Fruit fly (Drosophila melanogaster) whole organism, embryonic: ENCODE data around the gene Tep4.
A peak's percentile ranks its signal among the peaks of the same experiment; 100 is the strongest.

ENCODE experiments used
- Abd-B ChIP-seq: fragments of 200-800 bp; sonication (Bioruptor generic); optimal IDR thresholded peaks from 2 replicates; lab custom pipeline; 2018; ENCODE audit warnings: missing biosample characterization, mild to moderate bottlenecking, missing genetic modification characterization, moderate library complexity
- Antp ChIP-seq: fragments of 200-800 bp; sonication (Bioruptor generic); optimal IDR thresholded peaks from 3 replicates; lab custom pipeline; 2016; ENCODE audit warnings: missing biosample characterization, missing genetic modification characterization
- Bgb ChIP-seq: fragments of 200-800 bp; sonication (Bioruptor generic); IDR thresholded peaks from 2 replicates; pipeline ENCODE4 v1.3.6; 2022; ENCODE audit warnings: missing biosample characterization, missing genetic modification characterization; ENCODE audit not compliant: partially characterized antibody
- BtbVII ChIP-seq: fragments of 200-800 bp; sonication (Bioruptor generic); optimal IDR thresholded peaks from 3 replicates; lab custom pipeline; 2017; ENCODE audit warnings: missing biosample characterization, mild to moderate bottlenecking, missing genetic modification characterization
- CG10209 ChIP-seq: fragments of 200-800 bp; sonication (Bioruptor generic); optimal IDR thresholded peaks from 3 replicates; lab custom pipeline; 2017; ENCODE audit warnings: missing biosample characterization, mild to moderate bottlenecking, missing genetic modification characterization, missing genetic modification reagents
- CG10366 ChIP-seq: fragments of 200-800 bp; sonication (Bioruptor generic); IDR thresholded peaks from 2 replicates; pipeline ENCODE4 v1.3.6; 2022; ENCODE audit warnings: missing biosample characterization, missing genetic modification characterization
- CG13424 ChIP-seq: fragments of 200-800 bp; sonication (Bioruptor generic); optimal IDR thresholded peaks from 2 replicates; lab custom pipeline; 2019; ENCODE audit warnings: missing biosample characterization, mild to moderate bottlenecking, missing genetic modification characterization, moderate library complexity
- CG16813 ChIP-seq: fragments of 200-800 bp; sonication (Bioruptor generic); IDR thresholded peaks from 3 replicates; pipeline ENCODE4 v1.3.6; 2022; ENCODE audit warnings: missing biosample characterization, missing genetic modification characterization; ENCODE audit not compliant: partially characterized antibody
- CG16863 ChIP-seq: fragments of 200-800 bp; sonication (Bioruptor generic); optimal IDR thresholded peaks from 3 replicates; lab custom pipeline; 2016; ENCODE audit warnings: missing biosample characterization, missing genetic modification characterization
- CG17359 ChIP-seq: fragments of 200-800 bp; sonication (Bioruptor generic); optimal IDR thresholded peaks from 3 replicates; lab custom pipeline; 2018; ENCODE audit warnings: missing biosample characterization, mild to moderate bottlenecking, missing genetic modification characterization, moderate library complexity
- CG2116 ChIP-seq: fragments of 200-800 bp; sonication (Bioruptor generic); optimal IDR thresholded peaks from 3 replicates; lab custom pipeline; 2018; ENCODE audit warnings: missing biosample characterization, mild to moderate bottlenecking, missing genetic modification characterization
- CG31365 ChIP-seq: fragments of 200-800 bp; sonication (Bioruptor generic); optimal IDR thresholded peaks from 2 replicates; lab custom pipeline; 2018; ENCODE audit warnings: missing biosample characterization, mild to moderate bottlenecking, missing genetic modification characterization
- CG4360 ChIP-seq: fragments of 200-800 bp; sonication (Bioruptor generic); IDR thresholded peaks from 2 replicates; pipeline ENCODE4 v1.3.6; 2022; ENCODE audit warnings: missing biosample characterization, missing genetic modification characterization
- CG6254 ChIP-seq: fragments of 200-800 bp; sonication (Bioruptor generic); optimal IDR thresholded peaks from 3 replicates; lab custom pipeline; 2017; ENCODE audit warnings: mild to moderate bottlenecking, missing biosample characterization, missing genetic modification reagents, missing genetic modification characterization
- CG6689 ChIP-seq: fragments of 200-800 bp; sonication (Bioruptor generic); IDR thresholded peaks from 2 replicates; pipeline ENCODE4 v1.3.6; 2022; ENCODE audit warnings: missing biosample characterization, missing genetic modification characterization
- CG6791 ChIP-seq: fragments of 200-800 bp; sonication (Bioruptor generic); IDR thresholded peaks from 3 replicates; pipeline ENCODE4 v1.3.6; 2022; ENCODE audit warnings: missing biosample characterization, missing genetic modification characterization; ENCODE audit not compliant: partially characterized antibody
- CG6854 ChIP-seq: fragments of 200-800 bp; sonication (Bioruptor generic); optimal IDR thresholded peaks from 3 replicates; lab custom pipeline; 2017; ENCODE audit warnings: missing biosample characterization, mild to moderate bottlenecking, missing genetic modification characterization
- CG9437 ChIP-seq: fragments of 200-800 bp; sonication (Bioruptor generic); optimal IDR thresholded peaks from 2 replicates; lab custom pipeline; 2018; ENCODE audit warnings: missing biosample characterization, mild to moderate bottlenecking, missing genetic modification characterization
- D19B ChIP-seq: fragments of 200-800 bp; sonication (Bioruptor generic); optimal IDR thresholded peaks from 2 replicates; lab custom pipeline; 2017; ENCODE audit warnings: missing biosample characterization, mild to moderate bottlenecking, missing genetic modification characterization
- Doc2 ChIP-seq: fragments of 200-800 bp; sonication (Bioruptor generic); IDR thresholded peaks from 2 replicates; pipeline ENCODE4 v1.3.6; 2022; ENCODE audit warnings: missing biosample characterization, missing genetic modification characterization
- Hr39 ChIP-seq: fragments of >200 bp; optimal IDR thresholded peaks from 2 replicates; lab custom pipeline; 2017
- Hr78 ChIP-seq, 2 experiments: fragments of 200-800 bp in 1 of 2; fragments of >200 bp in 1 of 2; sonication (Bioruptor generic) in 1 of 2; optimal IDR thresholded peaks; 2 replicates each; lab custom pipeline; 2017 to 2019; ENCODE audit warnings: missing biosample characterization in 2 of 2, missing genetic modification characterization in 2 of 2, mild to moderate bottlenecking in 1 of 2, moderate library complexity in 1 of 2
- Meics ChIP-seq: fragments of 200-800 bp; sonication (Bioruptor generic); optimal IDR thresholded peaks from 2 replicates; lab custom pipeline; 2017; ENCODE audit warnings: missing biosample characterization, mild to moderate bottlenecking, missing genetic modification characterization
- Nf-YB ChIP-seq: fragments of 200-800 bp; sonication (Bioruptor generic); optimal IDR thresholded peaks from 3 replicates; lab custom pipeline; 2019; ENCODE audit warnings: missing biosample characterization, mild to moderate bottlenecking, missing genetic modification characterization, moderate library complexity
- PHDP ChIP-seq: fragments of 200-800 bp; sonication (Bioruptor generic); optimal IDR thresholded peaks from 3 replicates; lab custom pipeline; 2018; ENCODE audit warnings: missing biosample characterization, mild to moderate bottlenecking, missing genetic modification characterization, moderate library complexity
- Rx ChIP-seq: fragments of 200-800 bp; sonication (Bioruptor generic); IDR thresholded peaks from 2 replicates; pipeline ENCODE4 v1.3.6; 2022; ENCODE audit warnings: missing biosample characterization, missing genetic modification characterization
- Six4 ChIP-seq: fragments of 200-800 bp; sonication (Bioruptor generic); optimal IDR thresholded peaks from 2 replicates; lab custom pipeline; 2016; ENCODE audit warnings: missing biosample characterization, missing genetic modification characterization
- Trl ChIP-seq, 3 experiments: fragments of >200 bp in 2 of 3; fragments of 200-800 bp in 1 of 3; sonication (Bioruptor generic) in 1 of 3; optimal IDR thresholded peaks; 2 replicates in 1 of 3; 3 replicates in 2 of 3; lab custom pipeline; 2016 to 2017; ENCODE audit warnings: missing biosample characterization in 1 of 3, missing genetic modification characterization in 1 of 3
- YL-1 ChIP-seq: fragments of 200-800 bp; sonication (Bioruptor generic); optimal IDR thresholded peaks from 3 replicates; lab custom pipeline; 2017; ENCODE audit warnings: missing biosample characterization, mild to moderate bottlenecking, missing genetic modification characterization
- abd-A ChIP-seq: fragments of 200-800 bp; sonication (Bioruptor generic); optimal IDR thresholded peaks from 3 replicates; lab custom pipeline; 2019; ENCODE audit warnings: missing biosample characterization, mild to moderate bottlenecking, missing genetic modification characterization, moderate library complexity
- aop ChIP-seq: fragments of 200-800 bp; sonication (Bioruptor generic); IDR thresholded peaks from 2 replicates; pipeline ENCODE4 v1.3.6; 2022; ENCODE audit warnings: missing biosample characterization, missing genetic modification characterization
- az2 ChIP-seq: fragments of 200-800 bp; sonication (Bioruptor generic); optimal IDR thresholded peaks from 3 replicates; lab custom pipeline; 2016; ENCODE audit warnings: missing biosample characterization, missing genetic modification characterization
- btn ChIP-seq: fragments of 200-800 bp; sonication (Bioruptor generic); optimal IDR thresholded peaks from 2 replicates; lab custom pipeline; 2016; ENCODE audit warnings: missing biosample characterization, missing genetic modification characterization
- cg ChIP-seq: fragments of 200-800 bp; sonication (Bioruptor generic); optimal IDR thresholded peaks from 3 replicates; lab custom pipeline; 2019; ENCODE audit warnings: missing biosample characterization, mild to moderate bottlenecking, missing genetic modification characterization, moderate library complexity
- chif ChIP-seq, 2 experiments: fragments of 200-800 bp; sonication (Bioruptor generic); optimal IDR thresholded peaks; 3 replicates each; lab custom pipeline; 2016; ENCODE audit warnings: missing biosample characterization in 2 of 2, missing genetic modification characterization in 2 of 2
- cwo ChIP-seq: fragments of 200-800 bp; sonication (Bioruptor generic); optimal IDR thresholded peaks from 3 replicates; lab custom pipeline; 2017; ENCODE audit warnings: missing biosample characterization, missing genetic modification characterization, mild to moderate bottlenecking, moderate library complexity, missing genetic modification reagents
- disco-r ChIP-seq: fragments of 200-800 bp; sonication (Bioruptor generic); optimal IDR thresholded peaks from 2 replicates; lab custom pipeline; 2016; ENCODE audit warnings: missing biosample characterization, missing genetic modification characterization
- fd96Cb ChIP-seq: fragments of 200-800 bp; sonication (Bioruptor generic); optimal IDR thresholded peaks from 2 replicates; lab custom pipeline; 2018; ENCODE audit warnings: missing biosample characterization, mild to moderate bottlenecking, missing genetic modification characterization, moderate library complexity
- fu2 ChIP-seq: fragments of 200-800 bp; sonication (Bioruptor generic); optimal IDR thresholded peaks from 2 replicates; lab custom pipeline; 2016; ENCODE audit warnings: missing biosample characterization, missing genetic modification characterization
- hbn ChIP-seq: fragments of 200-800 bp; sonication (Bioruptor generic); IDR thresholded peaks from 2 replicates; pipeline ENCODE4 v1.3.6; 2022; ENCODE audit warnings: missing biosample characterization, missing genetic modification characterization; ENCODE audit not compliant: partially characterized antibody
- kay ChIP-seq: fragments of 200-800 bp; sonication (Bioruptor generic); optimal IDR thresholded peaks from 2 replicates; lab custom pipeline; 2016; ENCODE audit warnings: missing biosample characterization, missing genetic modification characterization
- lov ChIP-seq, 2 experiments: fragments of 200-800 bp in 1 of 2; fragments of >200 bp in 1 of 2; sonication (Bioruptor generic) in 1 of 2; IDR thresholded peaks in 1 of 2; optimal IDR thresholded peaks in 1 of 2; 2 replicates in 1 of 2; 3 replicates in 1 of 2; pipeline versions ENCODE4 v1.3.6 to Lab custom; 2017 to 2022; ENCODE audit warnings: missing biosample characterization in 1 of 2, missing genetic modification characterization in 1 of 2
- pfk ChIP-seq: fragments of 200-800 bp; sonication (Bioruptor generic); optimal IDR thresholded peaks from 2 replicates; lab custom pipeline; 2018; ENCODE audit warnings: missing biosample characterization, mild to moderate bottlenecking, missing genetic modification characterization, moderate library complexity
- pros ChIP-seq: fragments of 200-800 bp; sonication (Bioruptor generic); optimal IDR thresholded peaks from 3 replicates; lab custom pipeline; 2019; ENCODE audit warnings: missing biosample characterization, mild to moderate bottlenecking, missing genetic modification characterization, moderate library complexity
- pzg ChIP-seq: fragments of 200-800 bp; sonication (Bioruptor generic); optimal IDR thresholded peaks from 3 replicates; lab custom pipeline; 2018; ENCODE audit warnings: missing biosample characterization, mild to moderate bottlenecking, missing genetic modification characterization, moderate library complexity
- ssp ChIP-seq: fragments of 200-800 bp; sonication (Bioruptor generic); IDR thresholded peaks from 2 replicates; pipeline ENCODE4 v1.3.6; 2022; ENCODE audit warnings: missing biosample characterization, missing genetic modification characterization
- tap ChIP-seq: fragments of 200-800 bp; optimal IDR thresholded peaks from 3 replicates; lab custom pipeline; 2019; ENCODE audit warnings: missing biosample characterization, mild to moderate bottlenecking, missing genetic modification characterization, moderate library complexity
- tll ChIP-seq, 2 experiments: fragments of 200-800 bp in 1 of 2; fragments of >200 bp in 1 of 2; sonication (Bioruptor generic) in 1 of 2; optimal IDR thresholded peaks; 2 replicates each; lab custom pipeline; 2017 to 2019; ENCODE audit warnings: missing biosample characterization in 2 of 2, missing genetic modification characterization in 2 of 2, mild to moderate bottlenecking in 1 of 2, moderate library complexity in 1 of 2

Tep4 gene

DNA sequence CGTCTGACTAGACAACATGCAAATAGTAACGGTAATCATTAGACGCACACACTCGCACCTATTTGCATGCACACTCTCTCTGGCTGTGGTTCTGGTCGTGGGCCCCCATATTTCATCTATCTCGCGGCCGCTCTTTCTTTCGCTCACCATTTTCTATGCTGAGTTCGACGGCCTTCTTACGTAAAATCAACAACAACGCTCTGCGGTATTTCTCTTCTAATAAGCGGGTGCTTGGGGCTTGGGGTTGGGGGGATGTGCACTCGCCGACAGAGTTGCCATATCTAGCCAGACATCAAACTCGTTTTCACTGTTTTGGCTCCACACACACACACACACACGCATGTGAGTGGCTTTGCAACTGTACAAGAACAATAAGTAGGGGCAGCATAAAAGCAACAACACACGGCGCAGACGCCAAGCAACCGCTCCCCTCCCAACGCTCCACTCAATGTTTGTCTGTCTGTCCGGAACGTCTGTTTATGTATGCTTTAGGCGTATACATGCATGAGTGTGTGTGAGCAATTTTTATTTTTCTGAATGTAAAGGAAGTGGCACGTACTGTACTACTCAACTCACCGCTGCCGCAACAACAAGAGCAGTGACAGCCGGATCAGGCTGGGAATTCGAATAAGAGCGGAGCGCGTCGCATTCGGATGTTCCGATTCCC, 26.8 kb downstream of the Tep4 start (continued):
- no peak for TF ChIP-seq CG10209
- peak; percentile 52 for TF ChIP-seq Abd-B (GFP tag; lab: Kevin White, UChicago)
- TF ChIP-seq fd96Cb (tag; lab: Kevin White, UChicago): no peak
- TF ChIP-seq pzg: no peak
- TF ChIP-seq CG6854: no peak
- TF ChIP-seq Nf-YB (GFP tag; lab: Kevin White, UChicago): no peak
- no peak for TF ChIP-seq btn (GFP tag; lab: Kevin White, UChicago)
- TF ChIP-seq CG2116 (GFP tag; lab: Kevin White, UChicago): no peak
- no peak for TF ChIP-seq Hr39 (lab: Kevin White, UChicago)
- TF ChIP-seq CG4360 (GFP tag; lab: Robert Waterston, UW): peak; percentile 99
- TF ChIP-seq Doc2: no peak
- no peak for TF ChIP-seq Six4
- peak; percentile 24; the same call in 1 of the 3 replicates for TF ChIP-seq CG16813 (GFP tag; lab: Robert Waterston, UW)
- TF ChIP-seq disco-r (GFP tag; lab: Kevin White, UChicago): no peak
- no peak for TF ChIP-seq Antp
- no peak for TF ChIP-seq CG17359 (tag; lab: Kevin White, UChicago)
- TF ChIP-seq CG6254: no peak
- no peak for TF ChIP-seq BtbVII (GFP tag; lab: Kevin White, UChicago)
- TF ChIP-seq hbn: peak; percentile 25; the same call in 1 of the 2 replicates
- no peak for TF ChIP-seq D19B (GFP tag; lab: Kevin White, UChicago)
- TF ChIP-seq chif (GFP tag; optimal IDR thresholded peaks at IDR 0.05; lab: Kevin White, UChicago): no peak
- no peak for TF ChIP-seq fu2
- peak; percentile 94 for TF ChIP-seq abd-A (tag; lab: Kevin White, UChicago)
- no peak for TF ChIP-seq CG31365 (tag; lab: Kevin White, UChicago)
- no peak for TF ChIP-seq cwo
- TF ChIP-seq kay: no peak
- no peak for TF ChIP-seq PHDP
- peak; percentile 88 for TF ChIP-seq aop (GFP tag; lab: Robert Waterston, UW)
- no peak for TF ChIP-seq CG6689 (GFP tag; lab: Robert Waterston, UW)
- no peak for TF ChIP-seq lov (optimal IDR thresholded peaks at IDR 0.05; lab: Kevin White, UChicago)
- TF ChIP-seq lov (GFP tag; IDR thresholded peaks at IDR 0.05; lab: Robert Waterston, UW): no peak
- TF ChIP-seq tap: no peak
- TF ChIP-seq Rx (GFP tag; lab: Robert Waterston, UW): no peak
- TF ChIP-seq CG13424 (tag; lab: Kevin White, UChicago): no peak
- 0 out of 3 replicates have a peak, but pooled peaks have one; percentile 50 for TF ChIP-seq CG6791 (GFP tag; lab: Robert Waterston, UW)
- TF ChIP-seq pfk (GFP tag; lab: Kevin White, UChicago): no peak
- peak in 1 of 2 experiments; percentile 81 for TF ChIP-seq Hr78 (GFP tag; optimal IDR thresholded peaks at IDR 0.05; lab: Kevin White, UChicago)
- TF ChIP-seq CG9437: peak; percentile 85
- TF ChIP-seq Meics: no peak
- TF ChIP-seq CG10366 (GFP tag; lab: Robert Waterston, UW): no peak
- peak; percentile 74 to 79 for TF ChIP-seq Trl (optimal IDR thresholded peaks at IDR 0.05; lab: Kevin White, UChicago)
- no peak for TF ChIP-seq Trl (GFP tag; optimal IDR thresholded peaks at IDR 0.05; lab: Kevin White, UChicago)
- TF ChIP-seq pros (GFP tag; lab: Kevin White, UChicago): peak; percentile 78
- TF ChIP-seq tll (GFP tag; optimal IDR thresholded peaks at IDR 0.05; lab: Kevin White, UChicago): no peak
- TF ChIP-seq Bgb (GFP tag; lab: Robert Waterston, UW): peak; percentile 55
- peak; percentile 98 for TF ChIP-seq cg
- TF ChIP-seq az2 (GFP tag; lab: Kevin White, UChicago): no peak
- TF ChIP-seq CG16863: no peak
- no peak for TF ChIP-seq ssp (GFP tag; lab: Robert Waterston, UW)
- TF ChIP-seq YL-1 (GFP tag; lab: Kevin White, UChicago): no peak
